Worm (Caenorhabditis elegans): ENCODE measurements around the gene R53.4.

Gene R53.4

DNA sequence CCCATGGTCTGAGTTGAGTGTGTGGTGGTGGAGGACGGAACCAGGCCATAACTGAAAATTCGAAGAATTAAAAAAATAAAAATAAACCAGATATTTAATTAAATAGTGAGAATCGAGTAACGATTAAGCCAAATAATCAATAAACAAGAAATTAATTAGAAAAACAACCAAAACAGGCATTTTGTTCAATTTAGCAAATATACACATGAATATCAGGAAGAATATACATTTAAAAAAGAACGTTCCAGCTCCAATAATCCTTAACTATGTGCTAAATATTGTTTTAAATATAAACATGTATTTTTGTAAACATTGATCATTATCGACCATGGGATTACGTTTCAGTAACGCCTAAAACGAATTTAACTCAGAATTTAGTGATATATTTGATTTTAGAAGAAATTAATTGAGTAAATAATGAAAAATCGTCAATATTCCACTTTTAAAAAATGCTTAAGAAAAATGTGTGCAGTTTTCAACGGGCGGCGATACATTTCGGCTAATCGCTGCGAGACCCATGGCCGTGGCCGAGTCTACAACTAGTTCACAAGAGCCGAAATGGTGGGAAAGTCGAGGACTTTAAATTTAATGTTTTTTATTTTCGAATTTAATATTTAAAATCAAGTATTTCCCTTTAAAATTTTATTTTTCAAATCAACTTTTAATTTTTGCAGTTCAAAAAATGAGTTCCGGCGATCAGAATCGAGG, at the start of gene R53.4, which contains the start of gene psf-1:
TSS of gene R53.4 (minus strand) at position 51 of the 708 bp plus-strand sequence.
TSS of gene psf-1 (plus strand) at position 675 of the 708 bp plus-strand sequence.
- no peak for TF ChIP-seq nhr-2 (tag; optimal IDR thresholded peaks at IDR 0.05)
- TF ChIP-seq hlh-1 (tag; optimal IDR thresholded peaks at IDR 0.05): peak; percentile 4
- peak; percentile 58 for TF ChIP-seq ham-2 (GFP tag; optimal IDR thresholded peaks at IDR 0.05)
- TF ChIP-seq nhr-237 (tag; optimal IDR thresholded peaks at IDR 0.05): peak; percentile 51
- no peak for TF ChIP-seq nhr-28 (tag; optimal IDR thresholded peaks at IDR 0.05)
- TF ChIP-seq ceh-83 (GFP tag; optimal IDR thresholded peaks at IDR 0.05): no peak
- TF ChIP-seq lsy-2 (tag; optimal IDR thresholded peaks at IDR 0.05): peak; percentile 71
- peak; percentile 81 for TF ChIP-seq mep-1 (tag; optimal IDR thresholded peaks at IDR 0.05)
- TF ChIP-seq ces-1 (GFP tag; optimal IDR thresholded peaks at IDR 0.05): peak; percentile 0

DNA sequence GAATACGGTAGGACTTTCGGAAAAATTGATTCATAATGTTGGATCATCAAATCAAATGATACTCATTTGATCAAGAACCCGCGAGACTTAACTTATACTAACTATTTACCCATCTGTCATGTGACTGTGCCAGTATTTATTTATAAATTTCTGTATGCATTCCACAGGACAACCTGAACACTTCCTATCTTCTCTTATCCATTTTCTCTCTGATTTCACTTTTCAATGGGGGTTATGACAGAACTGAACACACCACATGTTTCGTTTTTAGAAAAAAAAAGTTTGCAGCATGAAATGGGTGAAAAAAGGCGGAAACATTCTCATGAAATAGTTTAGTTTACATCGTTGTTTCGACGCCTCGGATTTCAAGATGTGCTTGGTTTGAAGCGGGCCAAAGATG, 49.7 kb upstream of the R53.4 start:
- TF ChIP-seq unc-39 (tag; optimal IDR thresholded peaks at IDR 0.05): no peak

DNA sequence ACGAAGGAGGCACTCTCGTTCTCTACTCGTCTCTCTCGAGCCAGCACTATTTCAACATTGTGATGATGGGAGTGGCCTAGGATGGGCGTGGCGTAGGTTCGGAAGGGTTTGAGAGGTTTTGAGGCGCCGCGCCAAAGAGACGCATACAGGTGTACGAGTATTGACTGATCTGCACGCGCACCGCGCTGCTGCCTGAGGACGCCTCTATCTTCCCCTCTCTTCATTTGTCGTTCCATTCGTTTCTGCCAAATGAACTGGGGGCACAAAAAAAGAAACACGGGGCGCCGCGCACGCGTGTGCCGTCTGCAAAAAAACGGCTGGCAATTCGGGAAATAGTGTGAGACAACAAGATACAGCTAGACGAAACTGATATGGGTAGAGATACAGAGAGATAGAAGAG, 48.2 kb upstream of the R53.4 start, which contains the start of gene lec-2:
TSS of gene lec-2 (minus strand) at position 171 of the 400 bp plus-strand sequence.
- TF ChIP-seq elt-1 (tag; optimal IDR thresholded peaks at IDR 0.05; ENCODE audit: borderline replicate concordance, insufficient read depth) (no peak), cnd-1 (tag; optimal IDR thresholded peaks at IDR 0.05) (no peak), nhr-2 (tag; optimal IDR thresholded peaks at IDR 0.05) (no peak), lin-13 (tag; optimal IDR thresholded peaks at IDR 0.05) (no peak), bed-3 (GFP tag; optimal IDR thresholded peaks at IDR 0.05) (no peak), unc-62 (GFP tag; optimal IDR thresholded peaks at IDR 0.05) (no peak), M03D4.4 (tag; optimal IDR thresholded peaks at IDR 0.05) (no peak)

DNA sequence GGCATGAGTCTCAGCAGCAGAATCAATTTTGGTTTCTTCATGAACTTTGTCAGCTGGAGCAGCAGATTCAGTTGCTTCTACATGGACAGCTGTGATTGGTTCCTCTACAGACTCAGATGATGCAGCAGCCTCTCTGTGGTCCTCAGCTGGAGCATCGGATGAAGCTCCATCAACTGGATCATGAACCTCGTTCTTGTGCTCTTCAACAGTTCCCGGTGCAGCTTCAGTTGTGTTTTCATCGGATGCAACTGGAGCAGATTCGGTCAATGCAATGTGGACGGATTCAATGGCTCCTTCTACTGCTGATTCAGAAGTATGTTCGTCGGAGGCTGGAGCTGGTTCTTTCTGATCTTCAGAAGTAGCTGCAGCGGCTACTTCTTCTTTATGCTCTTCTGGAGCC, 46.5 kb upstream of the R53.4 start:
- TF ChIP-seq lin-32 (GFP tag; optimal IDR thresholded peaks at IDR 0.05): no peak

DNA sequence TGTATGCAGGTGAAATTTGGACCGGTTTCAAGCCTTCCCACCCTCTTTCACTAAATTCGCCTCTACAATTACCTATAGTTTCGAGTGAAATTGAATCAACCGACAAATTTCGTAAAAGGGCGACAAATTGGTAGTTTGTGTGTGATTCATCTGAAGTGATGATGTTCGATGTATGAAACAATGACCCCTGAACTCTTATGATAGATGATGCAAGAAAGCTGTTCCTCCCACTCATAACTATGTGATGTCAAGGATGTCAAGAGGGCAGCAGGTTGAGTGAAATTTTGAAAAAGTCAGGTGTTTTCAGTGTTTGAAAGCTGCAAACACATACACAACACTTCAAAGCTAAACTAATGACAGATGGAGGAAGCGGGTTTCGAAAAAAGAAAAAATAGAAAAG, 44.6 kb upstream of the R53.4 start:
- no peak for TF ChIP-seq ztf-11 (tag; optimal IDR thresholded peaks at IDR 0.05)
- no peak for TF ChIP-seq nhr-237 (tag; optimal IDR thresholded peaks at IDR 0.05)

DNA sequence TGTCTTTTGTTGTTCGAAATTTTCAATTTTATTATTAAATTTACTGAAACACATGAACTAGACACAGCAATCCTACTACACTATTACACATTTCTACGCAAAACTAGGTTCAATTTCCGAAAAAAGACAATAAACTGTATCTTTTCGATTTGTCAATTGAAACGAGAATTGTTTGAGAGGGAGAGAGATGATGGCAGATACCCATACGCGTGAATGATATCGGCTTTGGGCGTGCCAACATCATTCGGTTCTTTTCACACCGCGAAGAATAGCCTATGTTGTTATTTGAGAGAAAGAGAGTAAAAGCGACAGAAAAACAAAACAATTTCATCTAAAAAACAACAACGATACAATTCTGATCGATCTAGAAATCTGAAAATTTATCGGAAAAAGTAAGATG, 43.9 kb upstream of the R53.4 start:
- TF ChIP-seq mab-5 (tag; optimal IDR thresholded peaks at IDR 0.05): no peak
- TF ChIP-seq hlh-1 (tag; optimal IDR thresholded peaks at IDR 0.05): no peak
- TF ChIP-seq snpc-4 (tag; optimal IDR thresholded peaks at IDR 0.05): no peak

DNA sequence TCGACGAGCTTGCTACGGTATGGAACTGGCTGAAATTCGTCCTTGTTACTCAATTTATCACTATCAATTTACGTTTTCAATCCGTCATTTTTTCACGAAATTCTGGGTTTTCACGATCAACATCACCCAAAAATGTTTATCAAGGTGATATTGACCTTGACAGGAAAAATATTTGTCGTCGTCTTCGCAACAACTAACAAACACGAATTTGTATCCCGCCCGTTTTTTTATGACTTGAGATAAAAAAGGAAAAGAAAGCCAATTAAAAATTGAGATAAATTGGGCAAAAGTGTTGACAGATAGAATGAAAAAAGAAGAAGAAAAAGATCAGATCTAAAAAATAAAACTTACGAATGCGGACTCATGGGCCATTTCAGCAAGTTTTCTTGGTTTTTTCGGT, 43.1 kb upstream of the R53.4 start:
- no peak for TF ChIP-seq flh-1 (GFP tag; optimal IDR thresholded peaks at IDR 0.05)
- no peak for TF ChIP-seq mep-1 (tag; optimal IDR thresholded peaks at IDR 0.05)

DNA sequence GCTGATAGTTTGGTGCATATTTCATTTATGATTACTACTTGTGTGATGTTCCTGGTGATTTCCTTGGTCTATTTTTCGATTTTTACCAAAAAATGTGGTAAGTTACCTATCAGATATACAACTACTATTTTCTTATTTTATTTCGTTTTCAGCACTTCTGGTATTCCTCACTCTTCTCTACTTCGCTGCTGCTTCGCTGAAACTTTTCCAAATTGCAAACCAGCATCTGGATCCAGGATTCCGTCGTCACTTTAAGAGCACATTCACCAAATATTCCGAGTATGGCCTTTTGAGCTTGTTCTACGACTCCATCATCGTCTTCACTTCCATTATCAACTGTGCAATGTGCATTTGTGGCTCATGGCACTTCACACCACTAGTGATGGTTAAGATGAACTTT, 40.7 kb upstream of the R53.4 start:
- TF ChIP-seq blmp-1 (tag; optimal IDR thresholded peaks at IDR 0.05) (no peak), hlh-1 (tag; optimal IDR thresholded peaks at IDR 0.05) (no peak), pha-4 (tag; optimal IDR thresholded peaks at IDR 0.05) (no peak), M03D4.4 (tag; optimal IDR thresholded peaks at IDR 0.05) (no peak), ceh-83 (GFP tag; optimal IDR thresholded peaks at IDR 0.05) (no peak), zip-8 (tag; optimal IDR thresholded peaks at IDR 0.05) (no peak), lin-13 (tag; optimal IDR thresholded peaks at IDR 0.05) (no peak), lin-32 (GFP tag; optimal IDR thresholded peaks at IDR 0.05) (no peak), ztf-11 (tag; optimal IDR thresholded peaks at IDR 0.05) (no peak), ceh-39 (tag; optimal IDR thresholded peaks at IDR 0.05) (no peak), nhr-76 (tag; optimal IDR thresholded peaks at IDR 0.05) (no peak), ham-2 (GFP tag; optimal IDR thresholded peaks at IDR 0.05) (no peak), nhr-237 (tag; optimal IDR thresholded peaks at IDR 0.05) (no peak)

Data from whole organism, mixed stage, embryonic.